Worm (Caenorhabditis elegans) whole organism, L4/young adult: ENCODE results near the gene ins-2.
"Not testable (repeated sequence)": the region's sequence is repeated elsewhere in the genome, so short reads cannot be mapped to it uniquely, and the experiment has no call there.

Experiments
- W03F9.2 ChIP-seq: fragments of 150-350 bp; optimal IDR thresholded peaks from 2 replicates; lab custom pipeline; 2014; ENCODE audit warnings: missing biosample characterization, missing genetic modification characterization
- dao-5 ChIP-seq: sonication (generic microtip); optimal IDR thresholded peaks from 2 replicates; lab custom pipeline; 2016; ENCODE audit warnings: missing genotype, missing genetic modification characterization, moderate library complexity, missing compliant biosample characterization
- him-1 ChIP-seq: sonication (generic microtip); optimal IDR thresholded peaks from 2 replicates; lab custom pipeline; 2016; ENCODE audit warnings: missing genotype, missing genetic modification reagents, missing genetic modification characterization, missing compliant biosample characterization

Gene ins-2

ce11 chrII:5962343-5962742 lies 26.0 kb upstream of the ins-2 start:
- TF ChIP-seq dao-5 (tag; lab: Kevin White, UChicago) (no peak), W03F9.2 (no peak), him-1 (tag; lab: Kevin White, UChicago) (no peak)

- TF ChIP-seq him-1 (tag; lab: Kevin White, UChicago) (no peak), dao-5 (tag; lab: Kevin White, UChicago) (no peak), W03F9.2 (no peak)
Measured at ce11 chrII:5964962-5965361, 23.4 kb upstream of the ins-2 start.

- TF ChIP-seq him-1 (tag; lab: Kevin White, UChicago) (peak; percentile 18), dao-5 (tag; lab: Kevin White, UChicago) (no peak), W03F9.2 (no peak)
Measured at ce11 chrII:5966637-5967036, 21.7 kb upstream of the ins-2 start.

DNA sequence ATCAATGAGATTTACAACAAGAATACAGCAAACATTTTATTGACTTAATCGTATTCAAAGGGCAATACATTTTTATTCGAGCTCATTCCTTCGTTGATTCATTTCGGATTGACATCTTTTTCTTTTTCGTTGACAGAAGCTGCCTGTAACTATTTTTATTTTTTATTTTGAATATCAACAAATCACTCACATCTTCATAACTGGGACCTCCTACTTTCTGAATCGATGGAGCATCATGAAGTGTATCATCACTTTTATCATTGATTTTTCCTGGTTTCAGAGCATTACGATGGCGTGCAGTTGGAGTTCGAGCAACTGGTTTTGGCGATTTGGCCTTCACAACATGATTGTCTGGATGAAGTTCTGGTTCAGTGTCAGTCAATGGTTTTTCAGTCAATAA lies 20.3 kb upstream of the ins-2 start, which contains the start of gene B0034.1:
Gene B0034.1, plus strand, starts transcription at position 301 of the 400 bp plus-strand sequence.
- TF ChIP-seq dao-5 (tag; lab: Kevin White, UChicago) (no peak), W03F9.2 (no peak), him-1 (tag; lab: Kevin White, UChicago) (no peak)

- no peak for TF ChIP-seq W03F9.2
- TF ChIP-seq him-1 (tag; lab: Kevin White, UChicago), result no peak
- no peak for TF ChIP-seq dao-5 (tag; lab: Kevin White, UChicago)
Measured at ce11 chrII:5969303-5969702, 19.0 kb upstream of the ins-2 start, which contains the start of gene B0034.4. Gene B0034.4 (minus strand): TSS chrII:5969531.

DNA sequence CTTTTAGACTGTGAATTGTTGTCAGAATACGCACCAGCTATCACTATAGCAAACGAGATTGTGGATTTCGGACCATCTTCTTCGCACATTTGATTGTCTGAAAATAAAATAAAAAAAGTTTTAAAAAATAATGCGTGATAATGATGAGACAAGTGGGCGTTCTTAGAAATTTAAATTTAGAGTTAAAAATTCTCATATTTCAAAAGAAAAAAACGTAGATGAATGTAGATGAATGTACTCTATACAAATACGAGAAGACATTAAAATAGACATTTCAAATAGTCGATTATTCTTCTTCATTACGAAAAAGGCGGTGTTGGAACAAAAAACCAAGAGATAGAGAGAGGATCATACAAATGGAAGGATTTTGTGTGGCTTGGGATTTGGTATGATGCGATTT lies 13.4 kb upstream of the ins-2 start, which contains the start of gene B0034.5:
Gene B0034.5, minus strand, starts transcription at position 101 of the 400 bp plus-strand sequence.
- TF ChIP-seq dao-5 (tag; lab: Kevin White, UChicago) (no peak), him-1 (tag; lab: Kevin White, UChicago) (no peak), W03F9.2 (no peak)

ce11 chrII:5990668-5991067 lies 2.3 kb downstream of the ins-2 start, which contains the start of gene ins-3:
Gene ins-3 (minus strand): TSS chrII:5990768.
- TF ChIP-seq W03F9.2, result no peak
- TF ChIP-seq him-1 (tag; lab: Kevin White, UChicago), result no peak
- no peak for TF ChIP-seq dao-5 (tag; lab: Kevin White, UChicago)

- TF ChIP-seq him-1 (tag; lab: Kevin White, UChicago) (no peak), dao-5 (tag; lab: Kevin White, UChicago) (no peak), W03F9.2 (no peak)
Measured at ce11 chrII:5996066-5996465, 7.7 kb downstream of the ins-2 start, which contains the start of gene ins-4. Gene ins-4 (plus strand): TSS chrII:5996366.

ce11 chrII:5997257-5997656 lies 8.9 kb downstream of the ins-2 start, which contains the start of gene ins-5:
Gene ins-5 (plus strand): TSS chrII:5997557.
- no peak for TF ChIP-seq him-1 (tag; lab: Kevin White, UChicago)
- no peak for TF ChIP-seq dao-5 (tag; lab: Kevin White, UChicago)
- no peak for TF ChIP-seq W03F9.2

DNA sequence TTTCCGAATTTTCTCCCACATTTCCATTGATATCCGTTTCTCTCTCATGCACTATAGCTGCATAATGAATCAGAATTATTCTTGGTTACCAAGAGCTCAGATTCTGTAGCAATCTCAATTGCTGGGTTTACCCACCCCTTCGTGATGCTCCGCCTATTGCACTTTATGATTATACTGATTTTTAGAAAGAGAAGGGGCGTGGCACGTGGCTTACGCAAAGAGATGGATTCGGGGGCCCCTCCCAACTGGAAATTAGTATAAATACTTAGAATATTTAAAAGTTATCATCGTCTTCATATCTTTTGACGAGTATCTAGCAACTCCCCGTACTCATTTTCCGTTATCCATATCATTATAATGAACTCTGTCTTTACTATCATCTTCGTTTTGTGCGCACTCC lies 11.8 kb downstream of the ins-2 start, which contains the start of gene ins-6:
Gene ins-6, plus strand, starts transcription at position 301 of the 400 bp plus-strand sequence.
- TF ChIP-seq him-1 (tag; lab: Kevin White, UChicago) (no peak), W03F9.2 (no peak), dao-5 (tag; lab: Kevin White, UChicago) (no peak)

ce11 chrII:6001004-6001403 lies 12.7 kb downstream of the ins-2 start:
- TF ChIP-seq him-1 (tag; lab: Kevin White, UChicago) (no peak), dao-5 (tag; lab: Kevin White, UChicago) (no peak), W03F9.2 (no peak)

DNA sequence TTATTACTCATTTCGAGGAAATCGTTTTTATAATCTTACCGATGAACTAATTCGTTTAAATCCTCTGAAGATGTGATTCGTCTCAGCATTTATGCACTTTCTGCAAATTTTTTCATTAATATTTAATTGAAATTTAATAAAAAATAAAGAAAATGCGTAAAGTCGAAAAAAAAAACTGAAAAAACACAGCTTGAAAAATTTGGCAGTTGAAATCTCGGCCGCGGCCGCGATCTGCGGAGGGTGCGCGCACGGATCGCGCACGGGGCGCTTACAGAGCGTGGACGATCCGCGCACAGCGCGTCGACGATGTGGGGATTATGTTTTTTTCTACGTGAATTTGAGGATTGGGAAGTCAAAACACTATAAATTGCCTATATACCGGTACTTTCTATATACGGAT lies 20.6 kb downstream of the ins-2 start, which contains the start of gene ZK84.4:
Gene ZK84.4, minus strand, starts transcription at position 101 of the 400 bp plus-strand sequence.
- TF ChIP-seq W03F9.2; him-1 (tag; lab: Kevin White, UChicago); dao-5 (tag; lab: Kevin White, UChicago): not testable (repeated sequence)

DNA sequence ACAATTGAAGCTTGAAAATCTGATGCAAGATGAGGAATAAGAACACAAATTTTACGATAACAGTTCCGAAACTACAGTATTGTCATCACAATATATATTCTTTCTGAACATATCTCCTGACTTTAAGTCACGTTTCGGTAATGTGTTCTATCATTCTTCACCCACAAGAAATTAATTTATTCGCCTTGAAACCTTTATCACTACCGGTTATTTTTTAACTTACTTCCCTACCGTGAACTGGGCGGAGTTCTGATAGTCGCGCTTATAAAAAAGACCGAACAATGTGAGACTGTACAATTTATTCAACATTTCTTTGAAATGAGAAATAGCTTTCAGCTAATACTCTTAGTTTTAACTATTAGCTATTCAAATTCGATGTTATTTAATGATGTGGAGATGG lies 22.2 kb downstream of the ins-2 start, which contains the start of gene ins-20:
Gene ins-20, plus strand, starts transcription at position 301 of the 400 bp plus-strand sequence.
- TF ChIP-seq W03F9.2 (no peak), him-1 (tag; lab: Kevin White, UChicago) (no peak), dao-5 (tag; lab: Kevin White, UChicago) (no peak)

ce11 chrII:6014057-6014456 lies 25.7 kb downstream of the ins-2 start, which contains the start of gene ZK84.2:
Gene ZK84.2 (plus strand): TSS chrII:6014357.
- TF ChIP-seq him-1 (tag; lab: Kevin White, UChicago); W03F9.2; dao-5 (tag; lab: Kevin White, UChicago): not testable (repeated sequence)
